Worm (Caenorhabditis elegans): Measurements from ENCODE around the gene hic-1.

hic-1 gene

ce11 chrX:6607599-6607998, 9.0 kb upstream of the hic-1 start:
- TF ChIP-seq ceh-40 (GFP tag; IDR thresholded peaks at IDR 0.05): no peak
- TF ChIP-seq egrh-3 (GFP tag; IDR thresholded peaks at IDR 0.05): no peak
- TF ChIP-seq ets-4 (GFP tag; optimal IDR thresholded peaks at IDR 0.05): peak; percentile 29
- TF ChIP-seq hsf-1 (GFP tag; IDR thresholded peaks at IDR 0.05): 0 out of 2 replicates have a peak, but pooled peaks have one; percentile 18
- TF ChIP-seq repo-1 (tag; optimal IDR thresholded peaks at IDR 0.05): peak; percentile 40
- TF ChIP-seq mxl-1 (tag; optimal IDR thresholded peaks at IDR 0.05): no peak
- TF ChIP-seq Y53G8AR.9 (GFP tag; conservative IDR thresholded peaks at IDR 0.05): peak; percentile 59
- no peak for TF ChIP-seq snpc-4 (GFP tag; optimal IDR thresholded peaks at IDR 0.05)
- TF ChIP-seq snpc-4 (tag; optimal IDR thresholded peaks at IDR 0.05): no peak
- no peak for TF ChIP-seq ztf-26 (tag; optimal IDR thresholded peaks at IDR 0.05)
- TF ChIP-seq let-607 (tag; optimal IDR thresholded peaks at IDR 0.05): peak in 1 of 2 experiments; percentile 41
- TF ChIP-seq ztf-25 (GFP tag; IDR thresholded peaks at IDR 0.05): no peak

DNA sequence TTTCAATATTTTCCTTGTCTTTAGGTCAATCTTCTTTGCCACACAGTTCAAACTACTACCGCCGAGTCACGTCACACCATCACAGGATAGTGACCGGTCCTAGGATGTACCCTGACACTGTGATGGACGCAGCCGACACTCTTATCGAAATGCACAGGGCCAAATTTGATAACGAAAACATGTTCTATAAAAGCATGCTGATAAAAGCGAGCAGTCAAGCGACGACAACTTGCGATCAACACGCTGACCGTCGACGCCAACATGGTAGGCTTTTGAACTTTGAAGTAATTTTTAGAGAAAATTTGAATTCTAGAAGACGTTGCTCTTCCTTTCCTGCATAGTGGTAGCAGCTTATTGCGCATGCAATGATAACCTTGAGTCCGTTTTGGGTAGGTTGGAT, 8.4 kb upstream of the hic-1 start, which contains the start of gene cpr-6:
Gene cpr-6 (plus strand): TSS at position 217 of the 400 bp plus-strand sequence.
- TF ChIP-seq tbp1 (GFP tag; optimal IDR thresholded peaks at IDR 0.05): peak; percentile 47
- no peak for TF ChIP-seq ccch-3 (GFP tag; optimal IDR thresholded peaks at IDR 0.05)
- TF ChIP-seq mel-28 (tag; optimal IDR thresholded peaks at IDR 0.05; ENCODE audit: borderline replicate concordance): no peak
- peak; percentile 76 for TF ChIP-seq nhr-80 (tag; optimal IDR thresholded peaks at IDR 0.05)
- TF ChIP-seq egrh-3 (GFP tag; IDR thresholded peaks at IDR 0.05): no peak
- TF ChIP-seq hlh-26 (GFP tag; conservative IDR thresholded peaks at IDR 0.05): no peak
- no peak for TF ChIP-seq ztf-3 (GFP tag; optimal IDR thresholded peaks at IDR 0.05)
- no peak for TF ChIP-seq hmg-20 (GFP tag; IDR thresholded peaks at IDR 0.05)
- TF ChIP-seq ztf-22 (GFP tag; optimal IDR thresholded peaks at IDR 0.05): peak; percentile 69
- no peak for TF ChIP-seq snpc-4 (GFP tag; optimal IDR thresholded peaks at IDR 0.05)
- peak in 2 of 4 experiments; percentile 1 to 71 for TF ChIP-seq snpc-4 (tag; optimal IDR thresholded peaks at IDR 0.05)

ce11 chrX:6603098-6603497, 4.5 kb upstream of the hic-1 start, which contains the start of gene F23G4.1:
Gene F23G4.1 (minus strand): TSS chrX:6603198.
- TF ChIP-seq die-1 (tag; optimal IDR thresholded peaks at IDR 0.05): no peak
- TF ChIP-seq snpc-1.3 (tag; optimal IDR thresholded peaks at IDR 0.05; ENCODE audit: insufficient read depth): no peak
- no peak for TF ChIP-seq ztf-26 (tag; optimal IDR thresholded peaks at IDR 0.05)
- TF ChIP-seq K11D2.4 (GFP tag; IDR thresholded peaks at IDR 0.05): no peak

DNA sequence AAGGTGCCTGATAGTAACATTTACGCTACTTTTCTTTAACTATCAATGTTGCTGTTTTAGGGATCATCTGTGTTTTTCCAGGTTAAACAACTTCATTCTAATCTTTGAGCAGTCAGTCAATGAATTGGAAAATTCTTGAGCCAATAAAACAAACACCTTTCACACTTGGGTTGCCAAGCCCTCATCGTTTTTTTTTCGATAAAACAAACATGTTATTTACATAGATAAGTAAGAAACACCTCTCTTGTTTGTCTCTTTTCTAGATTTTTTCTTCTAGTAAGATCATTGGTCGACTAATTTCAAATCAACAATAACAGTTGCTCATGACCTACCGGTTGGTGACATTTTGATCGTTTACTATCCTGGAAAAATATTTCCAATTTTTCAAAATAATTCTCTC, 3.3 kb upstream of the hic-1 start:
- TF ChIP-seq nhr-27 (tag; optimal IDR thresholded peaks at IDR 0.05) (no peak), athp-1 (tag; optimal IDR thresholded peaks at IDR 0.05) (no peak), attf-5 (GFP tag; optimal IDR thresholded peaks at IDR 0.05) (no peak), gei-17 (GFP tag; optimal IDR thresholded peaks at IDR 0.05) (no peak), nfyb-1 (GFP tag; IDR thresholded peaks at IDR 0.05) (no peak), hlh-26 (GFP tag; conservative IDR thresholded peaks at IDR 0.05) (no peak), ztf-26 (tag; optimal IDR thresholded peaks at IDR 0.05) (no peak), sdz-38 (tag; optimal IDR thresholded peaks at IDR 0.05) (no peak), Y79H2A.3 (GFP tag; conservative IDR thresholded peaks at IDR 0.05) (no peak), chd-7 (tag; optimal IDR thresholded peaks at IDR 0.05) (no peak), egrh-3 (GFP tag; IDR thresholded peaks at IDR 0.05) (no peak), let-526 (GFP tag; IDR thresholded peaks at IDR 0.05) (no peak), cebp-1 (GFP tag; IDR thresholded peaks at IDR 0.05) (no peak), cebp-1 (tag; optimal IDR thresholded peaks at IDR 0.05) (no peak), rpc-1 (optimal IDR thresholded peaks at IDR 0.05) (no peak), rpc-1 (tag; optimal IDR thresholded peaks at IDR 0.05) (no peak), sea-2 (GFP tag; IDR thresholded peaks at IDR 0.05) (no peak), F57A8.1 (GFP tag; optimal IDR thresholded peaks at IDR 0.05) (no peak), nhr-80 (tag; optimal IDR thresholded peaks at IDR 0.05) (no peak), nhr-120 (GFP tag; IDR thresholded peaks at IDR 0.05) (no peak)
